Worm (Caenorhabditis elegans): ENCODE results near the gene Y40B10A.9.

DNA sequence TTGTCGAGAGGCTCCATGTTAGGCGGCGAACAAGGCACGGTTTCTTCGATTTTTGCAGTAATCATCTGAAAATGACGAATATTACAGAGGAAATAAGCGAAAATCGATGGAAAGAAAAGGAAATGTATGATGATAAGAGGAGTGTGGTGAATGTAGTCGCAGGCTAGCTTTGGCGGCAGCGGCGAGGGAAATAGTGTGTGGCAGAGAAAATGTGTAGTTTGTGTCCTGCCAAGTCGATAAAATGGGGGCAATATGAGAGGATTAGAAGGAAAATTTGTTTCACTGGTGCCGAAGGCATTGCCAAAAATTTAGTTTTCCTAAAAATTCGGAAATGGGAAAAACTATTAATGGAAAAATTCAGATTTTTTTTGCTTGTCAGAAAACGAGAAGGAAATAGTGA is 5.9 kb downstream of the Y40B10A.9 start, which contains the start of gene nhr-86:
- TF ChIP-seq lin-39 (tag; optimal IDR thresholded peaks at IDR 0.05), result no peak
- TF ChIP-seq peb-1 (tag; optimal IDR thresholded peaks at IDR 0.05), result no peak
- TF ChIP-seq egl-27 (tag; optimal IDR thresholded peaks at IDR 0.05), result no peak
- no peak for TF ChIP-seq ztf-11 (tag; optimal IDR thresholded peaks at IDR 0.05)
